Worm (Caenorhabditis elegans) whole organism, L4 larva: ENCODE results near the gene sphr-1.

Source experiments
- D1046.2 ChIP-seq: fragments of 200-800 bp; sonication (Bioruptor generic); IDR thresholded peaks from 2 replicates; pipeline ENCODE4 v1.3.6; 2022; ENCODE audit warnings: missing genetic modification characterization, missing compliant biosample characterization
- F10B5.3 ChIP-seq: sonication (generic microtip); optimal IDR thresholded peaks from 2 replicates; lab custom pipeline; 2016; ENCODE audit warnings: mild to moderate bottlenecking, missing genetic modification characterization, missing compliant biosample characterization
- F26F4.8 ChIP-seq: fragments of 200-800 bp; sonication (Bioruptor generic); conservative IDR thresholded peaks from 2 replicates; pipeline ENCODE4 v1.3.6; 2022; ENCODE audit warnings: missing genetic modification characterization, missing compliant biosample characterization
- F49E8.2 ChIP-seq: sonication (generic microtip); optimal IDR thresholded peaks from 2 replicates; lab custom pipeline; 2016; ENCODE audit warnings: missing compliant biosample characterization, mild to moderate bottlenecking, missing genetic modification characterization, borderline replicate concordance
- R02D3.7 ChIP-seq: fragments of 150-350 bp; sonication (generic microtip); optimal IDR thresholded peaks from 3 replicates; lab custom pipeline; 2014; ENCODE audit warnings: missing biosample characterization, missing genetic modification characterization
- T20F7.1 ChIP-seq: fragments of 200-800 bp; sonication (Bioruptor generic); optimal IDR thresholded peaks from 2 replicates; lab custom pipeline; 2018; ENCODE audit warnings: mild to moderate bottlenecking, missing genetic modification characterization, missing compliant biosample characterization
- Y48G9A.11 ChIP-seq: fragments of 200-800 bp; sonication (Bioruptor generic); IDR thresholded peaks from 2 replicates; pipeline ENCODE4 v1.3.6; 2022; ENCODE audit warnings: missing genetic modification reagents, missing genetic modification characterization, missing compliant biosample characterization
- Y5F2A.4 ChIP-seq: fragments of 200-800 bp; sonication (Bioruptor generic); optimal IDR thresholded peaks from 2 replicates; lab custom pipeline; 2018; ENCODE audit warnings: mild to moderate bottlenecking, missing genetic modification characterization, missing compliant biosample characterization
- aha-1 ChIP-seq: fragments of 150-350 bp; peaks from one replicate; lab custom pipeline; 2014; ENCODE audit warnings: missing biosample characterization, missing genetic modification characterization
- ama-1 ChIP-seq: fragments of 150-350 bp; optimal IDR thresholded peaks from 2 replicates; lab custom pipeline; 2014; ENCODE audit warnings: inconsistent platforms, mixed read lengths
- ceh-32 ChIP-seq: sonication (generic microtip); optimal IDR thresholded peaks from 2 replicates; lab custom pipeline; 2016; ENCODE audit warnings: mild to moderate bottlenecking, missing genetic modification characterization, missing compliant biosample characterization; ENCODE audit not compliant: poor library complexity
- ceh-44 ChIP-seq: fragments of 200-800 bp; sonication (Bioruptor generic); IDR thresholded peaks from 2 replicates; pipeline ENCODE4 v1.3.6; 2022; ENCODE audit warnings: missing genetic modification reagents, missing genetic modification characterization, missing compliant biosample characterization
- ceh-62 ChIP-seq: sonication (generic microtip); optimal IDR thresholded peaks from 2 replicates; lab custom pipeline; 2017; ENCODE audit warnings: missing biosample characterization, missing genetic modification characterization
- daf-12 ChIP-seq: fragments of 150-350 bp; optimal IDR thresholded peaks from 2 replicates; lab custom pipeline; 2014; ENCODE audit warnings: missing biosample characterization, missing genetic modification reagents, missing genetic modification characterization
- daf-8 ChIP-seq: fragments of 200-800 bp; sonication (Bioruptor generic); IDR thresholded peaks from 2 replicates; pipeline ENCODE4 v1.3.6; 2022; ENCODE audit warnings: missing genetic modification characterization, missing compliant biosample characterization
- duxl-1 ChIP-seq: sonication (generic microtip); optimal IDR thresholded peaks from 2 replicates; lab custom pipeline; 2016; ENCODE audit warnings: mild to moderate bottlenecking, missing genetic modification characterization, moderate library complexity, missing compliant biosample characterization; ENCODE audit not compliant: poor library complexity
- dve-1 ChIP-seq: sonication (generic microtip); optimal IDR thresholded peaks from 2 replicates; lab custom pipeline; 2017; ENCODE audit warnings: antibody characterized with exemption, mild to moderate bottlenecking, missing genetic modification characterization, missing compliant biosample characterization; ENCODE audit not compliant: insufficient read depth
- egl-43 ChIP-seq: fragments of 200-800 bp; sonication (Bioruptor generic); IDR thresholded peaks from 2 replicates; pipeline ENCODE4 v1.3.6; 2022; ENCODE audit warnings: missing genetic modification reagents, missing genetic modification characterization, missing compliant biosample characterization
- fos-1 ChIP-seq: fragments of 150-350 bp; optimal IDR thresholded peaks from 2 replicates; lab custom pipeline; 2014; ENCODE audit warnings: missing biosample characterization, missing genetic modification characterization
- hif-1 ChIP-seq, 2 experiments: sonication (generic microtip); optimal IDR thresholded peaks; 2 replicates each; lab custom pipeline; 2016 to 2017; ENCODE audit warnings: missing compliant biosample characterization in 2 of 2, missing genetic modification characterization in 2 of 2, missing genetic modification reagents in 2 of 2, missing genotype in 2 of 2, mild to moderate bottlenecking in 1 of 2
- hlh-11 ChIP-seq: fragments of 200-800 bp; sonication (Bioruptor generic); optimal IDR thresholded peaks from 2 replicates; lab custom pipeline; 2018; ENCODE audit warnings: mild to moderate bottlenecking, missing genetic modification characterization, missing compliant biosample characterization
- hlh-30 ChIP-seq: sonication (generic microtip); optimal IDR thresholded peaks from 2 replicates; lab custom pipeline; 2017; ENCODE audit warnings: antibody characterized with exemption, mild to moderate bottlenecking, missing genetic modification characterization, missing compliant biosample characterization; ENCODE audit not compliant: insufficient read depth
- hmg-1.1 ChIP-seq: fragments of 200-800 bp; sonication (Bioruptor generic); IDR thresholded peaks from 2 replicates; pipeline ENCODE4 v1.3.6; 2022; ENCODE audit warnings: missing genetic modification reagents, missing genetic modification characterization, missing compliant biosample characterization
- lin-1 ChIP-seq: fragments of 200-800 bp; sonication (Bioruptor generic); IDR thresholded peaks from 2 replicates; pipeline ENCODE4 v1.3.6; 2022; ENCODE audit warnings: missing genetic modification reagents, missing genetic modification characterization, missing compliant biosample characterization
- lin-39 ChIP-seq: fragments of 150-350 bp; optimal IDR thresholded peaks from 2 replicates; lab custom pipeline; 2014; ENCODE audit warnings: missing biosample characterization, missing genetic modification reagents, missing genetic modification characterization
- madf-5 ChIP-seq, 2 experiments: fragments of 200-800 bp; sonication (Bioruptor generic); IDR thresholded peaks; 2 replicates each; pipeline ENCODE4 v1.3.6; 2022; ENCODE audit warnings: missing compliant biosample characterization in 2 of 2, missing genetic modification characterization in 2 of 2
- mep-1 ChIP-seq: fragments of 150-350 bp; sonication (generic microtip); optimal IDR thresholded peaks from 3 replicates; lab custom pipeline; 2014; ENCODE audit warnings: missing biosample characterization, missing genetic modification characterization
- mes-2 ChIP-seq: sonication (generic microtip); optimal IDR thresholded peaks from 2 replicates; lab custom pipeline; 2016; ENCODE audit warnings: missing genotype, mild to moderate bottlenecking, missing genetic modification characterization, missing compliant biosample characterization; ENCODE audit not compliant: poor library complexity, severe bottlenecking
- mxl-2 ChIP-seq: fragments of 200-800 bp; sonication (Bioruptor generic); conservative IDR thresholded peaks from 2 replicates; pipeline ENCODE4 v1.3.6; 2022; ENCODE audit warnings: missing genetic modification reagents, missing genetic modification characterization, missing compliant biosample characterization
- nhr-11 ChIP-seq: fragments of 150-350 bp; optimal IDR thresholded peaks from 2 replicates; lab custom pipeline; 2014; ENCODE audit warnings: missing biosample characterization, missing genetic modification characterization
- nhr-111 ChIP-seq: fragments of 200-800 bp; sonication (Bioruptor generic); optimal IDR thresholded peaks from 2 replicates; lab custom pipeline; 2018; ENCODE audit warnings: mild to moderate bottlenecking, missing genetic modification characterization, missing compliant biosample characterization
- nhr-28 ChIP-seq: fragments of 150-350 bp; optimal IDR thresholded peaks from 2 replicates; lab custom pipeline; 2014; ENCODE audit warnings: missing biosample characterization, missing genetic modification characterization
- nhr-48 ChIP-seq: sonication (generic microtip); optimal IDR thresholded peaks from 2 replicates; lab custom pipeline; 2016; ENCODE audit warnings: mild to moderate bottlenecking, missing genetic modification characterization, missing compliant biosample characterization
- nhr-6 ChIP-seq: fragments of 150-350 bp; optimal IDR thresholded peaks from 2 replicates; lab custom pipeline; 2014; ENCODE audit warnings: missing biosample characterization, missing genetic modification characterization
- nhr-76 ChIP-seq: fragments of 150-350 bp; optimal IDR thresholded peaks from 2 replicates; lab custom pipeline; 2014; ENCODE audit warnings: missing biosample characterization, missing genetic modification characterization
- pha-4 ChIP-seq, 2 experiments: fragments of 150-350 bp in 1 of 2; fragments of 200-800 bp in 1 of 2; sonication (Bioruptor generic) in 1 of 2; IDR thresholded peaks in 1 of 2; optimal IDR thresholded peaks in 1 of 2; 2 replicates each; pipeline versions ENCODE4 v1.3.6 to Lab custom; 2014 to 2022; ENCODE audit warnings: missing genetic modification characterization in 2 of 2, missing genetic modification reagents in 2 of 2, missing biosample characterization in 1 of 2, missing compliant biosample characterization in 1 of 2
- php-3 ChIP-seq: fragments of 200-800 bp; sonication (Bioruptor generic); IDR thresholded peaks from 2 replicates; pipeline ENCODE4 v1.3.6; 2022; ENCODE audit warnings: missing genetic modification reagents, missing genetic modification characterization, missing compliant biosample characterization
- pqm-1 ChIP-seq: sonication (generic microtip); optimal IDR thresholded peaks from 2 replicates; lab custom pipeline; 2017; ENCODE audit warnings: missing biosample characterization, missing genetic modification characterization
- rbr-2 ChIP-seq: sonication (generic microtip); optimal IDR thresholded peaks from 2 replicates; lab custom pipeline; 2016; ENCODE audit warnings: missing genotype, missing genetic modification characterization, missing compliant biosample characterization
- set-16 ChIP-seq: fragments of 200-800 bp; sonication (Bioruptor generic); IDR thresholded peaks from 2 replicates; pipeline ENCODE4 v1.3.6; 2022; ENCODE audit warnings: missing genetic modification reagents, missing genetic modification characterization, missing compliant biosample characterization
- snpc-4 ChIP-seq: fragments of 150-350 bp; optimal IDR thresholded peaks from 2 replicates; lab custom pipeline; 2014; ENCODE audit warnings: missing biosample characterization, missing genetic modification characterization
- spr-1 ChIP-seq: sonication (generic microtip); optimal IDR thresholded peaks from 2 replicates; lab custom pipeline; 2016; ENCODE audit warnings: mild to moderate bottlenecking, missing genetic modification characterization, missing compliant biosample characterization
- spr-3 ChIP-seq: fragments of 200-800 bp; sonication (Bioruptor generic); optimal IDR thresholded peaks from 2 replicates; lab custom pipeline; 2018; ENCODE audit warnings: mild to moderate bottlenecking, missing genetic modification characterization, missing compliant biosample characterization
- tra-1 ChIP-seq: fragments of 200-800 bp; sonication (Bioruptor generic); IDR thresholded peaks from 2 replicates; pipeline ENCODE4 v1.3.6; 2022; ENCODE audit warnings: missing genetic modification reagents, missing genetic modification characterization, missing compliant biosample characterization
- unc-130 ChIP-seq: sonication (generic microtip); optimal IDR thresholded peaks from 2 replicates; lab custom pipeline; 2016; ENCODE audit warnings: missing genetic modification reagents, missing genetic modification characterization, missing compliant biosample characterization
- unc-62 ChIP-seq, 3 experiments: fragments of 150-350 bp in 1 of 3; sonication (generic microtip); optimal IDR thresholded peaks in 2 of 3; peaks in 1 of 3; 1 replicate in 1 of 3; 2 replicates in 2 of 3; lab custom pipeline; 2014 to 2017; ENCODE audit warnings: missing biosample characterization in 3 of 3, missing genetic modification characterization in 3 of 3, missing genetic modification reagents in 3 of 3, missing genotype in 1 of 3
- zfp-2 ChIP-seq: sonication (generic microtip); optimal IDR thresholded peaks from 2 replicates; lab custom pipeline; 2016; ENCODE audit warnings: mild to moderate bottlenecking, missing genetic modification characterization, missing compliant biosample characterization
- zfp-3 ChIP-seq: fragments of 200-800 bp; sonication (Bioruptor generic); conservative IDR thresholded peaks from 2 replicates; pipeline ENCODE4 v1.3.6; 2022; ENCODE audit warnings: missing genetic modification reagents, missing genetic modification characterization, missing compliant biosample characterization
- zip-2 ChIP-seq: fragments of 150-350 bp; optimal IDR thresholded peaks from 2 replicates; lab custom pipeline; 2014; ENCODE audit warnings: missing biosample characterization, missing genetic modification characterization

Gene sphr-1

DNA sequence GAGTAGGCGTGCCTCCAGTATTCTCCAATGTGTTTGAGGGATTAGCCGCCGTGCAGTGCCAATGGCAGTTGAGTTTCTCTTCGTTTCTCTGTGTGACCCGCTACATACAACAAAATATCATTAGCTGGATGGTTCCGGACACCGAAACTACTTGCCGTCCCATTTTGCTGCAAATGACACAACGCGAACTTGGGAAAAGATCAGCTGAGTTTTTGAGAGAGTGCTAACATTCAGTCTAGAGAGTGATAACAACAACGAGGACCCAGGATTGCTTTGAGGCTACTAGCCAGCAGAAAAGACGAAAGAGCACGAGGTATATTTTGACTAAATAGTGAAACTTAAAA is 28.0 kb downstream of the sphr-1 start:
- TF ChIP-seq spr-1 (no peak), egl-43 (GFP tag; lab: Robert Waterston, UW) (no peak), nhr-48 (tag; lab: Kevin White, UChicago) (no peak), aha-1 (tag; lab: Kevin White, UChicago) (peak; percentile 75), lin-1 (GFP tag; lab: Robert Waterston, UW) (no peak), F49E8.2 (tag; lab: Kevin White, UChicago) (no peak), hmg-1.1 (GFP tag; lab: Robert Waterston, UW) (0 out of 2 replicates have a peak, but pooled peaks have one; percentile 27)

DNA sequence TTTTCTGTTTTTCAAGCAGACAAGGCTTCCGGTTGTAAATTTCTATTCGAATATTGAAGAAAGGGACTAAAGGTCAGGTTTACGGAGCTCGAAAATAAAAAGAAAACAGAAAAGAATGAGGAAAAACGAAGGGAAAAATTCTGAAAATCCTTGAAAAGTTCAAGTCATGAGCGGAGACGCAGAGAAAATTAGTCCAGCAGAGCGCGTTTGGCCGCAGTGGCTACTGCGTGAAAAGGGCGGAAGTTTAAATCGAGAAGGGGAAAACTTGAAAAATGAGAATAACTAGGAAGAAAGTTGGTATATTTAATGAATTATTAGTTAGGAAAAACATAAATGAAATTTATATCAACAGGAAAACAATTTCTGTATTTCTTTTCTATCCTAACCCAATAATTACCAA is 29.0 kb downstream of the sphr-1 start:
- peak; percentile 72 for TF ChIP-seq mes-2 (tag; lab: Kevin White, UChicago)
- TF ChIP-seq rbr-2 (tag; lab: Kevin White, UChicago), result peak; percentile 27
- no peak for TF ChIP-seq zfp-3 (GFP tag; lab: Robert Waterston, UW)
- TF ChIP-seq hlh-30, result peak; percentile 69
- TF ChIP-seq T20F7.1 (GFP tag; lab: Kevin White, UChicago), result no peak
- TF ChIP-seq fos-1 (tag; lab: Kevin White, UChicago), result no peak
- no peak for TF ChIP-seq duxl-1 (tag; lab: Kevin White, UChicago)
- TF ChIP-seq nhr-11, result no peak
- peak; percentile 8 for TF ChIP-seq ama-1 (lab: Kevin White, UChicago)
- TF ChIP-seq nhr-28 (tag; lab: Kevin White, UChicago), result peak; percentile 37
- no peak for TF ChIP-seq dve-1 (tag; lab: Kevin White, UChicago)
- no peak for TF ChIP-seq F10B5.3 (tag; lab: Kevin White, UChicago)
- TF ChIP-seq D1046.2, result no peak
- TF ChIP-seq zip-2 (tag; lab: Kevin White, UChicago), result no peak
- no peak for TF ChIP-seq nhr-111 (GFP tag; lab: Kevin White, UChicago)
- TF ChIP-seq php-3 (GFP tag; lab: Robert Waterston, UW), result no peak
- TF ChIP-seq set-16 (GFP tag; lab: Robert Waterston, UW), result no peak
- no peak for TF ChIP-seq spr-3 (GFP tag; lab: Kevin White, UChicago)
- TF ChIP-seq unc-130 (GFP tag; lab: Kevin White, UChicago), result peak; percentile 15
- TF ChIP-seq tra-1 (GFP tag; lab: Robert Waterston, UW), result no peak
- peak; percentile 39 for TF ChIP-seq mep-1
- TF ChIP-seq unc-62 (GFP tag; optimal IDR thresholded peaks at IDR 0.05 in 1 of 2; lab: Kevin White, UChicago), result peak in 1 of 2 experiments; percentile 6
- TF ChIP-seq unc-62 (tag; optimal IDR thresholded peaks at IDR 0.05; lab: Kevin White, UChicago), result no peak
- no peak for TF ChIP-seq zfp-2 (tag; lab: Kevin White, UChicago)
- no peak for TF ChIP-seq pha-4 (GFP tag; IDR thresholded peaks at IDR 0.05; lab: Robert Waterston, UW)
- no peak for TF ChIP-seq pha-4 (tag; optimal IDR thresholded peaks at IDR 0.05; lab: Kevin White, UChicago)
- no peak for TF ChIP-seq mxl-2 (GFP tag; lab: Robert Waterston, UW)
- TF ChIP-seq daf-12 (tag; lab: Kevin White, UChicago), result no peak
- no peak for TF ChIP-seq pqm-1 (tag; lab: Kevin White, UChicago)
- no peak for TF ChIP-seq Y48G9A.11 (GFP tag; lab: Robert Waterston, UW)
- TF ChIP-seq R02D3.7 (tag; lab: Kevin White, UChicago), result no peak
- TF ChIP-seq ceh-32 (tag; lab: Kevin White, UChicago), result no peak
- TF ChIP-seq snpc-4 (tag; lab: Kevin White, UChicago), result no peak
- peak; percentile 64 for TF ChIP-seq nhr-6 (tag; lab: Kevin White, UChicago)
- no peak for TF ChIP-seq daf-8 (GFP tag; lab: Robert Waterston, UW)
- no peak for TF ChIP-seq lin-39 (tag; lab: Kevin White, UChicago)
- TF ChIP-seq Y5F2A.4 (GFP tag; lab: Kevin White, UChicago), result no peak
- no peak for TF ChIP-seq hif-1 (tag; optimal IDR thresholded peaks at IDR 0.05; lab: Kevin White, UChicago)
- no peak for TF ChIP-seq F49E8.2 (tag; lab: Kevin White, UChicago)
- no peak for TF ChIP-seq F26F4.8 (GFP tag; lab: Robert Waterston, UW)
- TF ChIP-seq nhr-76 (tag; lab: Kevin White, UChicago), result no peak
- peak; percentile 16 for TF ChIP-seq hlh-11 (tag; lab: Kevin White, UChicago)
- TF ChIP-seq ceh-44, result no peak
- TF ChIP-seq madf-5 (GFP tag; IDR thresholded peaks at IDR 0.05; lab: Robert Waterston, UW), result no peak
- TF ChIP-seq ceh-62, result no peak
